Fruit fly (Drosophila melanogaster) whole organism, embryonic: Measurements from ENCODE around the gene slmo.

ENCODE experiments used
- Atf-2 ChIP-seq: fragments of 200-800 bp; sonication (Bioruptor generic); optimal IDR thresholded peaks from 2 replicates; lab custom pipeline; 2016; ENCODE audit warnings: missing biosample characterization, missing genetic modification characterization
- Bdp1 ChIP-seq: fragments of 200-800 bp; sonication (Bioruptor generic); optimal IDR thresholded peaks from 3 replicates; lab custom pipeline; 2016; ENCODE audit warnings: missing biosample characterization, missing genetic modification characterization
- Bteb2 ChIP-seq: fragments of 200-800 bp; sonication (Bioruptor generic); optimal IDR thresholded peaks from 2 replicates; lab custom pipeline; 2016; ENCODE audit warnings: missing biosample characterization, missing genetic modification characterization
- CG10209 ChIP-seq: fragments of 200-800 bp; sonication (Bioruptor generic); optimal IDR thresholded peaks from 3 replicates; lab custom pipeline; 2017; ENCODE audit warnings: missing biosample characterization, mild to moderate bottlenecking, missing genetic modification characterization, missing genetic modification reagents
- CG10267 ChIP-seq: fragments of 200-800 bp; sonication (Bioruptor generic); optimal IDR thresholded peaks from 2 replicates; lab custom pipeline; 2018; ENCODE audit warnings: missing biosample characterization, mild to moderate bottlenecking, missing genetic modification characterization, moderate library complexity
- CG10462 ChIP-seq: fragments of 200-800 bp; sonication (Bioruptor generic); optimal IDR thresholded peaks from 2 replicates; lab custom pipeline; 2016; ENCODE audit warnings: missing biosample characterization, missing genetic modification characterization
- CG11085 ChIP-seq: fragments of 200-800 bp; sonication (Bioruptor generic); IDR thresholded peaks from 2 replicates; pipeline ENCODE4 v1.3.6; 2022; ENCODE audit warnings: missing biosample characterization, missing genetic modification characterization
- CG12155 ChIP-seq: fragments of 200-800 bp; sonication (Bioruptor generic); optimal IDR thresholded peaks from 3 replicates; lab custom pipeline; 2016; ENCODE audit warnings: missing biosample characterization, missing genetic modification characterization
- CG13296 ChIP-seq: fragments of 200-800 bp; sonication (Bioruptor generic); optimal IDR thresholded peaks from 3 replicates; lab custom pipeline; 2018; ENCODE audit warnings: missing biosample characterization, mild to moderate bottlenecking, missing genetic modification characterization
- CG13775 ChIP-seq: fragments of 200-800 bp; sonication (Bioruptor generic); optimal IDR thresholded peaks from 3 replicates; lab custom pipeline; 2017; ENCODE audit warnings: missing biosample characterization, mild to moderate bottlenecking, missing genetic modification characterization
- CG14667 ChIP-seq: fragments of 200-800 bp; sonication (Bioruptor generic); IDR thresholded peaks from 2 replicates; pipeline ENCODE4 v1.3.6; 2022; ENCODE audit warnings: missing biosample characterization, missing genetic modification characterization
- CG14965 ChIP-seq: fragments of 200-800 bp; sonication (Bioruptor generic); optimal IDR thresholded peaks from 2 replicates; lab custom pipeline; 2016; ENCODE audit warnings: missing biosample characterization, missing genetic modification characterization, borderline replicate concordance
- CG16863 ChIP-seq: fragments of 200-800 bp; sonication (Bioruptor generic); optimal IDR thresholded peaks from 3 replicates; lab custom pipeline; 2016; ENCODE audit warnings: missing biosample characterization, missing genetic modification characterization
- CG17359 ChIP-seq: fragments of 200-800 bp; sonication (Bioruptor generic); optimal IDR thresholded peaks from 3 replicates; lab custom pipeline; 2018; ENCODE audit warnings: missing biosample characterization, mild to moderate bottlenecking, missing genetic modification characterization, moderate library complexity
- CG17385 ChIP-seq: fragments of 200-800 bp; sonication (Bioruptor generic); optimal IDR thresholded peaks from 3 replicates; lab custom pipeline; 2018; ENCODE audit warnings: missing biosample characterization, mild to moderate bottlenecking, missing genetic modification characterization
- CG2875 ChIP-seq: fragments of 200-800 bp; sonication (Bioruptor generic); optimal IDR thresholded peaks from 2 replicates; lab custom pipeline; 2017; ENCODE audit warnings: missing biosample characterization, mild to moderate bottlenecking, missing genetic modification characterization, missing genetic modification reagents
- CG30020 ChIP-seq: fragments of 200-800 bp; optimal IDR thresholded peaks from 2 replicates; lab custom pipeline; 2019; ENCODE audit warnings: missing biosample characterization, mild to moderate bottlenecking, missing genetic modification characterization, moderate library complexity
- CG34422 ChIP-seq: fragments of 200-800 bp; sonication (Bioruptor generic); IDR thresholded peaks from 3 replicates; pipeline ENCODE4 v1.3.6; 2022; ENCODE audit warnings: missing biosample characterization, missing genetic modification characterization
- CG6272 ChIP-seq: fragments of 200-800 bp; sonication (Bioruptor generic); IDR thresholded peaks from 2 replicates; pipeline ENCODE4 v1.3.6; 2022; ENCODE audit warnings: missing biosample characterization, missing genetic modification characterization
- CG8944 ChIP-seq: fragments of 200-800 bp; sonication (Bioruptor generic); optimal IDR thresholded peaks from 3 replicates; lab custom pipeline; 2016; ENCODE audit warnings: missing biosample characterization, missing genetic modification characterization
- CG9817 ChIP-seq: fragments of 200-800 bp; sonication (Bioruptor generic); optimal IDR thresholded peaks from 2 replicates; lab custom pipeline; 2018; ENCODE audit warnings: missing biosample characterization, mild to moderate bottlenecking, missing genetic modification characterization, moderate library complexity
- Camta ChIP-seq: fragments of 200-800 bp; sonication (Bioruptor generic); optimal IDR thresholded peaks from 2 replicates; lab custom pipeline; 2016; ENCODE audit warnings: missing biosample characterization, missing genetic modification characterization
- Dek ChIP-seq: fragments of 200-800 bp; sonication (Bioruptor generic); optimal IDR thresholded peaks from 3 replicates; lab custom pipeline; 2019; ENCODE audit warnings: missing biosample characterization, mild to moderate bottlenecking, missing genetic modification characterization, moderate library complexity
- Doc2 ChIP-seq: fragments of 200-800 bp; sonication (Bioruptor generic); IDR thresholded peaks from 2 replicates; pipeline ENCODE4 v1.3.6; 2022; ENCODE audit warnings: missing biosample characterization, missing genetic modification characterization
- Doc3 ChIP-seq: fragments of 200-800 bp; sonication (Bioruptor generic); IDR thresholded peaks from 3 replicates; pipeline ENCODE4 v1.3.6; 2022; ENCODE audit warnings: missing biosample characterization, missing genetic modification characterization; ENCODE audit not compliant: partially characterized antibody
- HmgD ChIP-seq: fragments of 200-800 bp; sonication (Bioruptor generic); optimal IDR thresholded peaks from 3 replicates; lab custom pipeline; 2016; ENCODE audit warnings: missing biosample characterization, missing genetic modification characterization
- Nf-YA ChIP-seq: fragments of 200-800 bp; sonication (Bioruptor generic); IDR thresholded peaks from 2 replicates; pipeline ENCODE4 v1.3.6; 2022; ENCODE audit warnings: missing biosample characterization, missing genetic modification characterization
- Rx ChIP-seq: fragments of 200-800 bp; sonication (Bioruptor generic); IDR thresholded peaks from 2 replicates; pipeline ENCODE4 v1.3.6; 2022; ENCODE audit warnings: missing biosample characterization, missing genetic modification characterization
- Scr ChIP-seq: fragments of 200-800 bp; sonication (Bioruptor generic); IDR thresholded peaks from 2 replicates; pipeline ENCODE4 v1.3.6; 2022; ENCODE audit warnings: missing biosample characterization, missing genetic modification characterization; ENCODE audit not compliant: partially characterized antibody
- Sry-β ChIP-seq: fragments of 200-800 bp; sonication (Bioruptor generic); optimal IDR thresholded peaks from 2 replicates; lab custom pipeline; 2018; ENCODE audit warnings: missing biosample characterization, mild to moderate bottlenecking, missing genetic modification characterization, moderate library complexity
- bab2 ChIP-seq: fragments of 200-800 bp; sonication (Bioruptor generic); optimal IDR thresholded peaks from 2 replicates; lab custom pipeline; 2016; ENCODE audit warnings: missing biosample characterization, missing genetic modification characterization
- chif ChIP-seq, 2 experiments: fragments of 200-800 bp; sonication (Bioruptor generic); optimal IDR thresholded peaks; 3 replicates each; lab custom pipeline; 2016; ENCODE audit warnings: missing biosample characterization in 2 of 2, missing genetic modification characterization in 2 of 2
- chn ChIP-seq: fragments of 200-800 bp; sonication (Bioruptor generic); optimal IDR thresholded peaks from 2 replicates; lab custom pipeline; 2016; ENCODE audit warnings: missing biosample characterization, missing genetic modification characterization
- ci ChIP-seq: fragments of 200-800 bp; sonication (Bioruptor generic); IDR thresholded peaks from 3 replicates; pipeline ENCODE4 v1.3.6; 2022; ENCODE audit warnings: missing biosample characterization, missing genetic modification characterization
- disco-r ChIP-seq: fragments of 200-800 bp; sonication (Bioruptor generic); optimal IDR thresholded peaks from 2 replicates; lab custom pipeline; 2016; ENCODE audit warnings: missing biosample characterization, missing genetic modification characterization
- dmrt11E ChIP-seq: fragments of 200-800 bp; sonication (Bioruptor generic); optimal IDR thresholded peaks from 3 replicates; lab custom pipeline; 2018; ENCODE audit warnings: missing biosample characterization, mild to moderate bottlenecking, missing genetic modification characterization, moderate library complexity
- emc ChIP-seq: fragments of 200-800 bp; sonication (Bioruptor generic); optimal IDR thresholded peaks from 2 replicates; lab custom pipeline; 2016; ENCODE audit warnings: missing biosample characterization, missing genetic modification characterization
- exex ChIP-seq: fragments of 200-800 bp; sonication (Bioruptor generic); optimal IDR thresholded peaks from 4 replicates; lab custom pipeline; 2018; ENCODE audit warnings: missing biosample characterization, mild to moderate bottlenecking, missing genetic modification characterization, moderate library complexity
- fd3F ChIP-seq: fragments of 200-800 bp; sonication (Bioruptor generic); optimal IDR thresholded peaks from 2 replicates; lab custom pipeline; 2018; ENCODE audit warnings: missing biosample characterization, mild to moderate bottlenecking, missing genetic modification characterization, moderate library complexity
- ham ChIP-seq: fragments of 200-800 bp; sonication (Bioruptor generic); IDR thresholded peaks from 2 replicates; pipeline ENCODE4 v1.3.6; 2022; ENCODE audit warnings: missing biosample characterization, missing genetic modification characterization
- ind ChIP-seq: fragments of 200-800 bp; sonication (Bioruptor generic); optimal IDR thresholded peaks from 3 replicates; lab custom pipeline; 2016; ENCODE audit warnings: missing biosample characterization, missing genetic modification characterization
- jigr1 ChIP-seq: fragments of 200-800 bp; sonication (Bioruptor generic); IDR thresholded peaks from 3 replicates; pipeline ENCODE4 v1.3.6; 2022; ENCODE audit warnings: missing biosample characterization, missing genetic modification characterization
- klu ChIP-seq: fragments of 200-800 bp; sonication (Bioruptor generic); IDR thresholded peaks from 2 replicates; pipeline ENCODE4 v1.3.6; 2022; ENCODE audit warnings: missing biosample characterization, missing genetic modification characterization
- lov ChIP-seq, 2 experiments: fragments of 200-800 bp in 1 of 2; fragments of >200 bp in 1 of 2; sonication (Bioruptor generic) in 1 of 2; IDR thresholded peaks in 1 of 2; optimal IDR thresholded peaks in 1 of 2; 2 replicates in 1 of 2; 3 replicates in 1 of 2; pipeline versions ENCODE4 v1.3.6 to Lab custom; 2017 to 2022; ENCODE audit warnings: missing biosample characterization in 1 of 2, missing genetic modification characterization in 1 of 2
- pfk ChIP-seq: fragments of 200-800 bp; sonication (Bioruptor generic); optimal IDR thresholded peaks from 2 replicates; lab custom pipeline; 2018; ENCODE audit warnings: missing biosample characterization, mild to moderate bottlenecking, missing genetic modification characterization, moderate library complexity
- psq ChIP-seq: fragments of 200-800 bp; sonication (Bioruptor generic); optimal IDR thresholded peaks from 2 replicates; lab custom pipeline; 2017; ENCODE audit warnings: missing biosample characterization, missing genetic modification characterization
- ranshi ChIP-seq: fragments of 200-800 bp; sonication (Bioruptor generic); IDR thresholded peaks from 2 replicates; pipeline ENCODE4 v1.3.6; 2022; ENCODE audit warnings: missing biosample characterization, missing genetic modification characterization
- sens ChIP-seq: fragments of 200-800 bp; sonication (Bioruptor generic); peaks from one replicate; lab custom pipeline; 2016; ENCODE audit warnings: missing biosample characterization, missing genetic modification characterization
- so ChIP-seq: fragments of 200-800 bp; sonication (Bioruptor generic); IDR thresholded peaks from 3 replicates; pipeline ENCODE4 v1.3.6; 2022; ENCODE audit warnings: missing biosample characterization, missing genetic modification characterization
- wdn ChIP-seq: fragments of 200-800 bp; sonication (Bioruptor generic); IDR thresholded peaks from 2 replicates; pipeline ENCODE4 v1.3.6; 2022; ENCODE audit warnings: missing biosample characterization, missing genetic modification characterization

slmo gene

dm6 chr2L:6051212-6051621 is 2.7 kb upstream of the slmo start (continued):
- TF ChIP-seq emc (GFP tag; lab: Kevin White, UChicago) = peak; percentile 82
- peak; percentile 90 for TF ChIP-seq Nf-YA (GFP tag; lab: Robert Waterston, UW)
- peak; percentile 94 for TF ChIP-seq CG10209 (GFP tag; lab: Kevin White, UChicago)
- TF ChIP-seq CG12155 (GFP tag; lab: Kevin White, UChicago) = peak; percentile 89
- TF ChIP-seq CG17359 (tag; lab: Kevin White, UChicago) = peak; percentile 97
- TF ChIP-seq Dek (tag; lab: Kevin White, UChicago) = peak; percentile 95
- peak; percentile 61; the same call in 1 of the 2 replicates for TF ChIP-seq ham (GFP tag; lab: Robert Waterston, UW)
- TF ChIP-seq ci (GFP tag; lab: Robert Waterston, UW) = peak; percentile 99
- TF ChIP-seq exex = peak; percentile 82
- no peak for TF ChIP-seq lov (optimal IDR thresholded peaks at IDR 0.05; lab: Kevin White, UChicago)
- TF ChIP-seq lov (GFP tag; IDR thresholded peaks at IDR 0.05; lab: Robert Waterston, UW) = peak; percentile 89
- TF ChIP-seq CG11085 (GFP tag; lab: Robert Waterston, UW) = peak; percentile 50; the same call in 1 of the 2 replicates
- peak; percentile 90 for TF ChIP-seq ind
- TF ChIP-seq Doc2 (GFP tag; lab: Robert Waterston, UW) = no peak
- TF ChIP-seq pfk (GFP tag; lab: Kevin White, UChicago) = peak; percentile 57
- peak; percentile 35; the same call in 1 of the 2 replicates for TF ChIP-seq CG14667 (GFP tag; lab: Robert Waterston, UW)
- peak; percentile 92 to 93 for TF ChIP-seq chif (GFP tag; optimal IDR thresholded peaks at IDR 0.05; lab: Kevin White, UChicago)
- TF ChIP-seq CG30020 = peak; percentile 70
- peak; percentile 87 for TF ChIP-seq disco-r (GFP tag; lab: Kevin White, UChicago)
- TF ChIP-seq CG6272 = peak; percentile 58; the same call in 1 of the 2 replicates
- peak; percentile 93 for TF ChIP-seq ranshi
- peak; percentile 94 for TF ChIP-seq CG9817
- peak; percentile 92 for TF ChIP-seq CG2875
- TF ChIP-seq CG16863 (GFP tag; lab: Kevin White, UChicago) = peak; percentile 95
- peak; percentile 95 for TF ChIP-seq so
- TF ChIP-seq Bdp1 (GFP tag; lab: Kevin White, UChicago) = peak; percentile 85
- peak; percentile 92 for TF ChIP-seq chn
- TF ChIP-seq CG17385 (GFP tag; lab: Kevin White, UChicago) = peak; percentile 94
- peak; percentile 94 for TF ChIP-seq Bteb2
- peak; percentile 83 for TF ChIP-seq klu
- TF ChIP-seq Sry-β (GFP tag; lab: Kevin White, UChicago) = peak; percentile 60
- peak; percentile 72 for TF ChIP-seq psq (GFP tag; lab: Kevin White, UChicago)
- TF ChIP-seq CG8944 (GFP tag; lab: Kevin White, UChicago) = peak; percentile 77
- peak; percentile 80 for TF ChIP-seq CG10462 (GFP tag; lab: Kevin White, UChicago)
- peak; percentile 90 for TF ChIP-seq wdn (GFP tag; lab: Robert Waterston, UW)
- peak; percentile 69 for TF ChIP-seq HmgD (GFP tag; lab: Kevin White, UChicago)
- no peak for TF ChIP-seq Scr (GFP tag; lab: Robert Waterston, UW)
- TF ChIP-seq Doc3 (GFP tag; lab: Robert Waterston, UW) = no peak
- TF ChIP-seq bab2 (GFP tag; lab: Kevin White, UChicago) = peak; percentile 94
- TF ChIP-seq CG13296 (GFP tag; lab: Kevin White, UChicago) = peak; percentile 99
- peak; percentile 96 for TF ChIP-seq dmrt11E (tag; lab: Kevin White, UChicago)
- TF ChIP-seq CG13775 (GFP tag; lab: Kevin White, UChicago) = peak; percentile 95
- TF ChIP-seq jigr1 = 0 out of 3 replicates have a peak, but pooled peaks have one; percentile 17
- peak; percentile 92 for TF ChIP-seq CG34422
- TF ChIP-seq CG14965 = peak; percentile 62
- peak; percentile 86 for TF ChIP-seq Atf-2 (GFP tag; lab: Kevin White, UChicago)
- peak; percentile 99 for TF ChIP-seq sens
- peak; percentile 95 for TF ChIP-seq Camta (GFP tag; lab: Kevin White, UChicago)
- peak; percentile 92 for TF ChIP-seq fd3F (GFP tag; lab: Kevin White, UChicago)
- peak; percentile 95 for TF ChIP-seq CG10267
- peak; percentile 80 for TF ChIP-seq Rx (GFP tag; lab: Robert Waterston, UW)
